Fruit fly (Drosophila melanogaster): Measurements from ENCODE around the gene Pmvk.

The Pmvk gene

dm6 chr2L:19579995-19580578 lies at the start of gene Pmvk:
TSS of gene Pmvk (minus strand) at chr2L:19580351.
- TF ChIP-seq CG8478 (optimal IDR thresholded peaks at IDR 0.05) (no peak), CTCF (optimal IDR thresholded peaks at IDR 0.05) (no peak)

dm6 chr2L:19628002-19628401 lies 47.9 kb upstream of the Pmvk start:
- no peak for TF ChIP-seq CG8478 (optimal IDR thresholded peaks at IDR 0.05)
- no peak for TF ChIP-seq CTCF (optimal IDR thresholded peaks at IDR 0.05)

- TF ChIP-seq CTCF (optimal IDR thresholded peaks at IDR 0.05) (no peak), CG8478 (optimal IDR thresholded peaks at IDR 0.05) (no peak)
These were observed 26.2 kb upstream of the Pmvk start, which contains the start of gene CG46244 for dm6 chr2L:19606318-19606717. TSS of gene CG46244 (plus strand) at chr2L:19606569.

dm6 chr2L:19605365-19605921 lies 25.3 kb upstream of the Pmvk start:
- TF ChIP-seq CG8478 (optimal IDR thresholded peaks at IDR 0.05) (no peak), CTCF (optimal IDR thresholded peaks at IDR 0.05) (no peak)

- TF ChIP-seq CTCF (optimal IDR thresholded peaks at IDR 0.05) = no peak
These were observed 14.0 kb upstream of the Pmvk start for dm6 chr2L:19594102-19594501.

dm6 chr2L:19590629-19591028 lies 10.5 kb upstream of the Pmvk start:
- TF ChIP-seq CTCF (optimal IDR thresholded peaks at IDR 0.05) (peak in 1 of 2 experiments; percentile 25), CG8478 (optimal IDR thresholded peaks at IDR 0.05) (no peak)

dm6 chr2L:19588924-19589323 lies 8.8 kb upstream of the Pmvk start:
- TF ChIP-seq CG8478 (optimal IDR thresholded peaks at IDR 0.05) (no peak), CTCF (optimal IDR thresholded peaks at IDR 0.05) (no peak)

- TF ChIP-seq CG8478 (optimal IDR thresholded peaks at IDR 0.05) (no peak), CTCF (optimal IDR thresholded peaks at IDR 0.05) (no peak)
These were observed 7.1 kb upstream of the Pmvk start for dm6 chr2L:19587334-19587659.

- TF ChIP-seq CTCF (optimal IDR thresholded peaks at IDR 0.05) (peak; percentile 7 to 28), CG8478 (optimal IDR thresholded peaks at IDR 0.05) (no peak)
These were observed 6.5 kb upstream of the Pmvk start, which contains the start of gene Lar for dm6 chr2L:19586436-19587333. TSS of gene Lar (plus strand) at chr2L:19586623.

dm6 chr2L:19583926-19584392 lies 3.8 kb upstream of the Pmvk start, which contains the start of the genes PCNA2 and CG10366:
TSS of gene PCNA2 (minus strand) at chr2L:19583990.
TSS of gene CG10366 (plus strand) at chr2L:19584235.
- peak; percentile 26 to 68 for TF ChIP-seq CTCF (optimal IDR thresholded peaks at IDR 0.05)
- TF ChIP-seq CG8478 (optimal IDR thresholded peaks at IDR 0.05) = no peak

dm6 chr2L:19582185-19582584 lies 2.0 kb upstream of the Pmvk start, which contains the start of gene Hakai:
TSS of gene Hakai (minus strand) at chr2L:19582474.
- TF ChIP-seq CG8478 (optimal IDR thresholded peaks at IDR 0.05) (no peak), CTCF (optimal IDR thresholded peaks at IDR 0.05) (peak in 1 of 2 experiments; percentile 29)

- no peak for TF ChIP-seq CTCF (optimal IDR thresholded peaks at IDR 0.05)
- TF ChIP-seq CG8478 (optimal IDR thresholded peaks at IDR 0.05) = no peak
These were observed 2.9 kb downstream of the Pmvk start, which contains the start of the genes spi and msb1l for dm6 chr2L:19577187-19577765. TSS of gene spi (minus strand) at chr2L:19577315. TSS of gene msb1l (plus strand) at chr2L:19577701.

dm6 chr2L:19576299-19576971 lies 3.7 kb downstream of the Pmvk start:
- TF ChIP-seq CG8478 (optimal IDR thresholded peaks at IDR 0.05) = no peak
- no peak for TF ChIP-seq CTCF (optimal IDR thresholded peaks at IDR 0.05)

- TF ChIP-seq CG8478 (optimal IDR thresholded peaks at IDR 0.05) (no peak), CTCF (optimal IDR thresholded peaks at IDR 0.05) (peak in 1 of 2 experiments; percentile 40)
These were observed 4.4 kb downstream of the Pmvk start for dm6 chr2L:19575626-19576298.

Data from S2 (cell line).